Fruit fly (Drosophila melanogaster) whole organism, embryonic: Measurements from ENCODE around the gene Sf3b1.

Experiments
- Bdp1 ChIP-seq: fragments of 200-800 bp; sonication (Bioruptor generic); optimal IDR thresholded peaks from 3 replicates; lab custom pipeline; 2016; ENCODE audit warnings: missing biosample characterization, missing genetic modification characterization
- Bgb ChIP-seq: fragments of 200-800 bp; sonication (Bioruptor generic); IDR thresholded peaks from 2 replicates; pipeline ENCODE4 v1.3.6; 2022; ENCODE audit warnings: missing biosample characterization, missing genetic modification characterization; ENCODE audit not compliant: partially characterized antibody
- Blimp-1 ChIP-seq: fragments of 200-800 bp; sonication (Bioruptor generic); optimal IDR thresholded peaks from 3 replicates; lab custom pipeline; 2018; ENCODE audit warnings: missing biosample characterization, missing genetic modification characterization, mild to moderate bottlenecking, moderate library complexity, missing genetic modification reagents
- CG10366 ChIP-seq: fragments of 200-800 bp; sonication (Bioruptor generic); IDR thresholded peaks from 2 replicates; pipeline ENCODE4 v1.3.6; 2022; ENCODE audit warnings: missing biosample characterization, missing genetic modification characterization
- CG10565 ChIP-seq: fragments of 200-800 bp; sonication (Bioruptor generic); optimal IDR thresholded peaks from 3 replicates; lab custom pipeline; 2016; ENCODE audit warnings: missing biosample characterization, mild to moderate bottlenecking, missing genetic modification characterization
- CG12104 ChIP-seq: fragments of 200-800 bp; sonication (Bioruptor generic); optimal IDR thresholded peaks from 3 replicates; lab custom pipeline; 2016; ENCODE audit warnings: missing biosample characterization, missing genetic modification characterization
- CG15601 ChIP-seq: fragments of 200-800 bp; sonication (Bioruptor generic); optimal IDR thresholded peaks from 3 replicates; lab custom pipeline; 2019; ENCODE audit warnings: missing biosample characterization, mild to moderate bottlenecking, missing genetic modification characterization, moderate library complexity
- CG16815 ChIP-seq: fragments of 200-800 bp; sonication (Bioruptor generic); optimal IDR thresholded peaks from 3 replicates; lab custom pipeline; 2017; ENCODE audit warnings: missing biosample characterization, mild to moderate bottlenecking, missing genetic modification characterization
- CG18011 ChIP-seq: fragments of 200-800 bp; sonication (Bioruptor generic); optimal IDR thresholded peaks from 2 replicates; lab custom pipeline; 2017; ENCODE audit warnings: missing biosample characterization, missing genetic modification characterization, mild to moderate bottlenecking, moderate library complexity, missing genotype
- CG18619 ChIP-seq: fragments of 200-800 bp; sonication (Bioruptor generic); optimal IDR thresholded peaks from 3 replicates; lab custom pipeline; 2017; ENCODE audit warnings: missing biosample characterization, mild to moderate bottlenecking, missing genetic modification characterization
- CG2199 ChIP-seq: fragments of 200-800 bp; sonication (Bioruptor generic); IDR thresholded peaks from 3 replicates; pipeline ENCODE4 v1.3.6; 2022; ENCODE audit warnings: missing biosample characterization, missing genetic modification characterization
- CG2678 ChIP-seq: fragments of 200-800 bp; sonication (Bioruptor generic); optimal IDR thresholded peaks from 3 replicates; lab custom pipeline; 2019; ENCODE audit warnings: missing biosample characterization, mild to moderate bottlenecking, missing genetic modification characterization, moderate library complexity
- CG31441 ChIP-seq: fragments of 200-800 bp; sonication (Bioruptor generic); IDR thresholded peaks from 2 replicates; pipeline ENCODE4 v1.3.6; 2022; ENCODE audit warnings: missing biosample characterization, missing genetic modification characterization
- CG3281 ChIP-seq: fragments of 200-800 bp; sonication (Bioruptor generic); optimal IDR thresholded peaks from 3 replicates; lab custom pipeline; 2017; ENCODE audit warnings: missing biosample characterization, mild to moderate bottlenecking, missing genetic modification characterization
- CG4707 ChIP-seq: fragments of 200-800 bp; sonication (Bioruptor generic); optimal IDR thresholded peaks from 2 replicates; lab custom pipeline; 2018; ENCODE audit warnings: missing biosample characterization, mild to moderate bottlenecking, missing genetic modification characterization, moderate library complexity
- CG5953 ChIP-seq: fragments of 200-800 bp; sonication (Bioruptor generic); IDR thresholded peaks from 2 replicates; pipeline ENCODE4 v1.3.6; 2022; ENCODE audit warnings: missing biosample characterization, missing genetic modification characterization
- CG6791 ChIP-seq: fragments of 200-800 bp; sonication (Bioruptor generic); IDR thresholded peaks from 3 replicates; pipeline ENCODE4 v1.3.6; 2022; ENCODE audit warnings: missing biosample characterization, missing genetic modification characterization; ENCODE audit not compliant: partially characterized antibody
- CHES-1-like ChIP-seq: fragments of 200-800 bp; sonication (Bioruptor generic); optimal IDR thresholded peaks from 2 replicates; lab custom pipeline; 2016; ENCODE audit warnings: missing biosample characterization, missing genetic modification characterization
- CrebB ChIP-seq: fragments of 200-800 bp; sonication (Bioruptor generic); optimal IDR thresholded peaks from 3 replicates; lab custom pipeline; 2018; ENCODE audit warnings: missing biosample characterization, mild to moderate bottlenecking, missing genetic modification characterization
- Deaf1 ChIP-seq: fragments of 200-800 bp; optimal IDR thresholded peaks from 3 replicates; lab custom pipeline; 2019; ENCODE audit warnings: missing biosample characterization, mild to moderate bottlenecking, missing genetic modification characterization, moderate library complexity
- Hr78 ChIP-seq, 2 experiments: fragments of 200-800 bp in 1 of 2; fragments of >200 bp in 1 of 2; sonication (Bioruptor generic) in 1 of 2; optimal IDR thresholded peaks; 2 replicates each; lab custom pipeline; 2017 to 2019; ENCODE audit warnings: missing biosample characterization in 2 of 2, missing genetic modification characterization in 2 of 2, mild to moderate bottlenecking in 1 of 2, moderate library complexity in 1 of 2
- Lpt ChIP-seq: fragments of >200 bp; optimal IDR thresholded peaks from 2 replicates; lab custom pipeline; 2018; ENCODE audit warnings: missing biosample characterization, missing genetic modification characterization
- Mrtf ChIP-seq: fragments of 200-800 bp; sonication (Bioruptor generic); IDR thresholded peaks from 3 replicates; pipeline ENCODE4 v1.3.6; 2022; ENCODE audit warnings: missing biosample characterization, missing genetic modification characterization
- NFAT ChIP-seq: fragments of 200-800 bp; sonication (Bioruptor generic); IDR thresholded peaks from 2 replicates; pipeline ENCODE4 v1.3.6; 2022; ENCODE audit warnings: missing biosample characterization, missing genetic modification characterization
- Neu2 ChIP-seq: fragments of 200-800 bp; sonication (Bioruptor generic); optimal IDR thresholded peaks from 3 replicates; lab custom pipeline; 2016; ENCODE audit warnings: missing biosample characterization, missing genetic modification characterization, borderline replicate concordance
- Rfx ChIP-seq: fragments of 200-800 bp; sonication (Bioruptor generic); IDR thresholded peaks from 2 replicates; pipeline ENCODE4 v1.3.6; 2022; ENCODE audit warnings: missing biosample characterization, missing genetic modification characterization
- Stat92E ChIP-seq, 3 experiments: fragments of >200 bp in 2 of 3; fragments of 200-800 bp in 1 of 3; sonication (Bioruptor generic) in 1 of 3; optimal IDR thresholded peaks; 2 replicates each; lab custom pipeline; 2017 to 2019; ENCODE audit warnings: missing biosample characterization in 3 of 3, missing genetic modification characterization in 3 of 3, mild to moderate bottlenecking in 1 of 3, moderate library complexity in 1 of 3
- abd-A ChIP-seq: fragments of 200-800 bp; sonication (Bioruptor generic); optimal IDR thresholded peaks from 3 replicates; lab custom pipeline; 2019; ENCODE audit warnings: missing biosample characterization, mild to moderate bottlenecking, missing genetic modification characterization, moderate library complexity
- al ChIP-seq: fragments of 200-800 bp; sonication (Bioruptor generic); IDR thresholded peaks from 2 replicates; pipeline ENCODE4 v1.3.6; 2022; ENCODE audit warnings: missing biosample characterization, missing genetic modification characterization
- ap ChIP-seq: fragments of 200-800 bp; sonication (Bioruptor generic); IDR thresholded peaks from 2 replicates; pipeline ENCODE4 v1.3.6; 2022; ENCODE audit warnings: missing biosample characterization, missing genetic modification characterization
- az2 ChIP-seq: fragments of 200-800 bp; sonication (Bioruptor generic); optimal IDR thresholded peaks from 3 replicates; lab custom pipeline; 2016; ENCODE audit warnings: missing biosample characterization, missing genetic modification characterization
- chinmo ChIP-seq: fragments of 200-800 bp; sonication (Bioruptor generic); IDR thresholded peaks from 4 replicates; pipeline ENCODE4 v1.3.6; 2022; ENCODE audit warnings: missing biosample characterization, missing genetic modification characterization; ENCODE audit not compliant: partially characterized antibody
- crol ChIP-seq: fragments of 200-800 bp; sonication (Bioruptor generic); IDR thresholded peaks from 2 replicates; pipeline ENCODE4 v1.3.6; 2022; ENCODE audit warnings: missing biosample characterization, missing genetic modification characterization
- crp ChIP-seq, 2 experiments: fragments of 200-800 bp; sonication (Bioruptor generic); optimal IDR thresholded peaks; 2 replicates in 1 of 2; 3 replicates in 1 of 2; lab custom pipeline; 2017; ENCODE audit warnings: missing biosample characterization in 2 of 2, missing genetic modification characterization in 2 of 2, mild to moderate bottlenecking in 1 of 2, moderate library complexity in 1 of 2
- dmrt11E ChIP-seq: fragments of 200-800 bp; sonication (Bioruptor generic); optimal IDR thresholded peaks from 3 replicates; lab custom pipeline; 2018; ENCODE audit warnings: missing biosample characterization, mild to moderate bottlenecking, missing genetic modification characterization, moderate library complexity
- gcm ChIP-seq: fragments of 200-800 bp; sonication (Bioruptor generic); optimal IDR thresholded peaks from 2 replicates; lab custom pipeline; 2019; ENCODE audit warnings: missing biosample characterization, mild to moderate bottlenecking, missing genetic modification characterization, moderate library complexity
- grau ChIP-seq: fragments of 200-800 bp; optimal IDR thresholded peaks from 3 replicates; lab custom pipeline; 2019; ENCODE audit warnings: missing biosample characterization, mild to moderate bottlenecking, missing genetic modification characterization, moderate library complexity
- lov ChIP-seq, 2 experiments: fragments of 200-800 bp in 1 of 2; fragments of >200 bp in 1 of 2; sonication (Bioruptor generic) in 1 of 2; IDR thresholded peaks in 1 of 2; optimal IDR thresholded peaks in 1 of 2; 2 replicates in 1 of 2; 3 replicates in 1 of 2; pipeline versions ENCODE4 v1.3.6 to Lab custom; 2017 to 2022; ENCODE audit warnings: missing biosample characterization in 1 of 2, missing genetic modification characterization in 1 of 2
- odd ChIP-seq: fragments of 200-800 bp; sonication (Bioruptor generic); optimal IDR thresholded peaks from 2 replicates; lab custom pipeline; 2017; ENCODE audit warnings: missing biosample characterization, mild to moderate bottlenecking, missing genetic modification characterization
- slbo ChIP-seq: fragments of 200-800 bp; sonication (Bioruptor generic); IDR thresholded peaks from 2 replicates; pipeline ENCODE4 v1.3.6; 2022; ENCODE audit warnings: missing biosample characterization, missing genetic modification characterization
- tio ChIP-seq: fragments of 200-800 bp; sonication (Bioruptor generic); optimal IDR thresholded peaks from 2 replicates; lab custom pipeline; 2017; ENCODE audit warnings: missing biosample characterization, missing genetic modification characterization, inconsistent platforms
- tll ChIP-seq, 2 experiments: fragments of 200-800 bp in 1 of 2; fragments of >200 bp in 1 of 2; sonication (Bioruptor generic) in 1 of 2; optimal IDR thresholded peaks; 2 replicates each; lab custom pipeline; 2017 to 2019; ENCODE audit warnings: missing biosample characterization in 2 of 2, missing genetic modification characterization in 2 of 2, mild to moderate bottlenecking in 1 of 2, moderate library complexity in 1 of 2
- trh ChIP-seq: fragments of 200-800 bp; sonication (Bioruptor generic); optimal IDR thresholded peaks from 2 replicates; lab custom pipeline; 2016; ENCODE audit warnings: missing biosample characterization, missing genetic modification characterization
- tup ChIP-seq: fragments of 200-800 bp; sonication (Bioruptor generic); optimal IDR thresholded peaks from 2 replicates; lab custom pipeline; 2016; ENCODE audit warnings: missing biosample characterization, mild to moderate bottlenecking, missing genetic modification characterization, moderate library complexity
- unpg ChIP-seq: fragments of 200-800 bp; sonication (Bioruptor generic); optimal IDR thresholded peaks from 3 replicates; lab custom pipeline; 2018; ENCODE audit warnings: missing biosample characterization, mild to moderate bottlenecking, missing genetic modification characterization, moderate library complexity
- zen ChIP-seq: fragments of 200-800 bp; sonication (Bioruptor generic); optimal IDR thresholded peaks from 3 replicates; lab custom pipeline; 2018; ENCODE audit warnings: missing biosample characterization, mild to moderate bottlenecking, missing genetic modification characterization, moderate library complexity

Gene Sf3b1

DNA sequence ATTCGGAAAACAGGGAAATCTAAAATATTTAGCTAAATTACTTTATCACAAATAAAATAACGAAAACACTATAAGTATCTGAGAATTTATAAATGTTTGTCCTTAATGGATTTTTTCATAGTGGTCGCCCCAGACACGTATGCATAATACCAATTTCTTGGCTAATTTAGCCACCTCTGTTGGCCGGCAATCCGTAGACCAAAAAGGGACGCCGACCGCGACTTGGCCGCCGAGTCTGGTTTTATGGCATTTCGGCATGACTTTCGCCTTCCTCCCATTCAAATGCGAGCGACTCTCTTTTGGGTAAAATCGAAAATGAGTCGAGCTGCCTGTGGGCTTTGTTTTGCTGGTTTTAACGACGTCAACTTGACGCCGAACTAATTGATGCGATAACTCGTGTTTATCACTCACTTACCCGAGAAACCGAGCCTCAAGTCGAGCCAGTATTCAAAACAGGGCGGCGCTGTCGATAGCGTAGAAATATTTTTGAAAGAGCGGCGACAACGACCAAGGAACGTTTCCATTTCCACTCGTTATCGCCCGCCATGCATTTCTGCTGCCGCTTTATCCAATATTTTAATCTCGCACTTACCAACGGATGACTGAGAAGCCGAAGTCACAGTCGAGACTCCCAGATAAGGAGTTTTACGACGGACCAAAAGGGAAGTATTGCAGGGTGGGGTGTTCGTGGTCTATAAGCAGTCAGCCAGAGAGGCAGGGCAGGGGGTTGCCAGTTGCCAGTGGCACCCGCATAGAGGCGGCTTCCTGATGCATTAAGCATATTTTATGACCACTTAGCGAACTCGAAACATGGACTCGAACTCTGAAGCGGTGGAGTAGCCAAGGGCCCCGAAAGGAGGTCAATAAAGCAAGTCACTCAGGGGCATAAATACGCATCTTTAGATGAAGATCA is 48.9 kb upstream of the Sf3b1 start (continued):
- TF ChIP-seq tll (GFP tag; optimal IDR thresholded peaks at IDR 0.05; lab: Kevin White, UChicago) (peak in 1 of 2 experiments; percentile 67), CrebB (no peak), CG15601 (tag; lab: Kevin White, UChicago) (no peak), abd-A (tag; lab: Kevin White, UChicago) (peak; percentile 38), chinmo (GFP tag; lab: Robert Waterston, UW) (0 out of 4 replicates have a peak, but pooled peaks have one; percentile 49), CG16815 (no peak), Bgb (no peak), tio (GFP tag; lab: Kevin White, UChicago) (no peak), CG18011 (no peak), lov (optimal IDR thresholded peaks at IDR 0.05; lab: Kevin White, UChicago) (no peak), lov (GFP tag; IDR thresholded peaks at IDR 0.05; lab: Robert Waterston, UW) (0 out of 3 replicates have a peak, but pooled peaks have one; percentile 34), Hr78 (GFP tag; optimal IDR thresholded peaks at IDR 0.05; lab: Kevin White, UChicago) (no peak), NFAT (GFP tag; lab: Robert Waterston, UW) (no peak), zen (tag; lab: Kevin White, UChicago) (peak; percentile 95), crol (peak; percentile 69), tup (GFP tag; lab: Kevin White, UChicago) (peak; percentile 57), CG3281 (GFP tag; lab: Kevin White, UChicago) (no peak), CG4707 (GFP tag; lab: Kevin White, UChicago) (no peak), CG31441 (no peak), Blimp-1 (GFP tag; lab: Kevin White, UChicago) (peak; percentile 26), Mrtf (no peak), Deaf1 (peak; percentile 44), Stat92E (GFP tag; optimal IDR thresholded peaks at IDR 0.05; lab: Kevin White, UChicago) (no peak), unpg (no peak), CG5953 (GFP tag; lab: Robert Waterston, UW) (0 out of 2 replicates have a peak, but pooled peaks have one; percentile 29), gcm (peak; percentile 58), CG2199 (GFP tag; lab: Robert Waterston, UW) (0 out of 3 replicates have a peak, but pooled peaks have one; percentile 57)
- TF ChIP-seq, all 482 proteins: peak for 23

DNA sequence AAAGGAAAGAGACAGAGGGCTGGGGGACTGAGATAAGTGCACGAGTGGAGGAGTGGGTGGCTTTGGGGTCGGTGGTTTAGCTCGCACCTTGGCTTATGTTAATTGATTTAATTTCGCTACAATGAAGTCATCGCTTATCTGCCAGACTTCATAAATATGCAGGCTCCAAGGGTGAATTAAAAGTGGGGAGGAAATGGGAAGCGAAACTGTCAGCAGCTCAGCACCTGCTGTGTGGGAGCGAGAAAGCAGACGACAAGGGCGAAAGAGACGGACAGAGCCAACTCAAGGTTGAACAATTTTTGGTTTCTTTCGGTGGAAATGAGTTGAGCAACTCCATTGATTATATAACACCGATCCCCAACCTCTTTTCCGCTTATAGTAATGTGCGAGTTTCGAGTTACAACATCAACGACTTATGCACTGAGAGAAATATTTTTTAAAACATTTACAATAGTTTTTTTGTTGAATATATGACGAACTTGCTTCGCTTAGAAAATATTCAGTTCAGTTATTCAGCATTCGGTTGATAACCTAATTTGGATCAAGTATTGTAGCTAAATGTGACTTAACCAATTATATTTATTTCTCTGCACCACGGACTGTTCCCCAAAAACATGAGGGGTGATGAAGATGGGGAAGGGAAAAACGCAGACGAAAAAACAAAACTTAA is 47.7 kb upstream of the Sf3b1 start:
- TF ChIP-seq Bgb (no peak), Rfx (GFP tag; lab: Robert Waterston, UW) (peak; percentile 71), al (GFP tag; lab: Robert Waterston, UW) (no peak), dmrt11E (tag; lab: Kevin White, UChicago) (peak; percentile 96), crp (GFP tag; optimal IDR thresholded peaks at IDR 0.05; lab: Kevin White, UChicago) (peak in 1 of 2 experiments; percentile 49), ap (peak; percentile 87), CG10366 (GFP tag; lab: Robert Waterston, UW) (peak; percentile 86), CG10565 (GFP tag; lab: Kevin White, UChicago) (peak; percentile 11), CG12104 (GFP tag; lab: Kevin White, UChicago) (peak; percentile 84), CG6791 (GFP tag; lab: Robert Waterston, UW) (no peak), az2 (peak; percentile 90), grau (tag; lab: Kevin White, UChicago) (peak; percentile 88), CG18619 (peak; percentile 72), CG2678 (tag; lab: Kevin White, UChicago) (peak; percentile 85), Lpt (GFP tag; lab: Kevin White, UChicago) (no peak), odd (GFP tag; lab: Kevin White, UChicago) (peak; percentile 66), slbo (GFP tag; lab: Robert Waterston, UW) (peak; percentile 62), Bdp1 (GFP tag; lab: Kevin White, UChicago) (peak; percentile 17), Neu2 (GFP tag; lab: Kevin White, UChicago) (no peak), CHES-1-like (GFP tag; lab: Kevin White, UChicago) (peak; percentile 67), trh (peak; percentile 79)
